Worm (Caenorhabditis elegans): ENCODE data around the gene F35H8.4.
A peak's percentile ranks its signal among the peaks of the same experiment; 100 is the strongest.

DNA sequence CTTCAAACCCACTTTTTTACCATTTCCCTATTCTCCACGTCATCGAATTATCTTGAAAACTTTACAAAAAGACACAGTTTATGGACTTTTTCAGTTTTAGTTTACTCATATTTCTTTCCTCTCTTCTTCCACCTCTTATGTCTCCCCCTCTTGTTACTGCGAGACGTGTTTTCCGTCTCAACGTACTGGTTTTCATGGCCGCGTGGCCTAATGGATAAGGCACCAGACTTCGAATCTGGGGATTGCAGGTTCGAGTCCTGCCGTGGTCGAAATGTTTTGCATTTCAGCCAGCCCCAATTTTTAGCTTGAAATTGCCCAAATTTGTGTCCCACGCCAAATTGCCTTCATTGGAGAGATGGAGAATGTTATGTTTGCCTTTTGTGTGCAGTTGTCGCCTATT is 6.2 kb upstream of the F35H8.4 start:
- peak; percentile 22 for TF ChIP-seq ztf-11 (tag; optimal IDR thresholded peaks at IDR 0.05)
- no peak for TF ChIP-seq nhr-28 (tag; optimal IDR thresholded peaks at IDR 0.05)
- TF ChIP-seq pha-4 (tag; optimal IDR thresholded peaks at IDR 0.05), result no peak
- no peak for TF ChIP-seq snpc-4 (tag; optimal IDR thresholded peaks at IDR 0.05)
- TF ChIP-seq lin-13 (tag; optimal IDR thresholded peaks at IDR 0.05), result no peak
- no peak for TF ChIP-seq lsy-2 (tag; optimal IDR thresholded peaks at IDR 0.05)
- peak; percentile 93 for TF ChIP-seq cnd-1 (tag; optimal IDR thresholded peaks at IDR 0.05)
- no peak for TF ChIP-seq nhr-237 (tag; optimal IDR thresholded peaks at IDR 0.05)
- TF ChIP-seq bed-3 (GFP tag; optimal IDR thresholded peaks at IDR 0.05), result peak; percentile 85
- TF ChIP-seq blmp-1 (tag; optimal IDR thresholded peaks at IDR 0.05), result no peak
- no peak for TF ChIP-seq elt-3 (tag; optimal IDR thresholded peaks at IDR 0.05)
- TF ChIP-seq mab-5 (tag; optimal IDR thresholded peaks at IDR 0.05), result no peak
- no peak for TF ChIP-seq ceh-39 (tag; optimal IDR thresholded peaks at IDR 0.05)
